Worm (Caenorhabditis elegans): ENCODE measurements around the gene clc-27.

ce11 chrIII:998855-999254 is 9.3 kb upstream of the clc-27 start:
- TF ChIP-seq flt-1 (GFP tag; IDR thresholded peaks at IDR 0.05) (no peak), klf-2 (GFP tag; conservative IDR thresholded peaks at IDR 0.05) (no peak), cog-1 (tag; optimal IDR thresholded peaks at IDR 0.05) (no peak)

All from whole organism, midembryonic.